Worm (Caenorhabditis elegans): ENCODE results near the gene C27H6.9.

DNA sequence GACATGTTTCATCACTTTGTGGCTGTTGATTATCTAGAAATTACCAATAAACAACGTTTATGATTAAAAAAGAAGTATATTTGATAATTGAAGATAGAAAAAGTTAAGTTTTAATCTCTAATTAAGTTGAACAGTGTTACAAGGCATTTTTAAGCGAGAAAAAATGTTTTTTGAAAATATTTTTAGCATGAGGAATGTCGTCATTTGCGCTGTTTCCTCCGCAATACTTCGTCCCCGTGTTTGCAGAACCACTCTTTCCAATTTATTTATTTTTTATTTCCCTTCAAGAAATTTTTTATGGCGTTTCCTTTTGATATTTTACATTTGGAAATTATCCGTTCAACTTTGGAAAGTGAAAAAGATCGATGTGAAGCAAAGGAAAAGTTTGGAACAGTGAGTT, 8.9 kb downstream of the C27H6.9 start, which contains the start of the genes rde-1 and trpp-6:
- TF ChIP-seq him-1 (tag; optimal IDR thresholded peaks at IDR 0.05): no peak
- no peak for TF ChIP-seq W03F9.2 (tag; optimal IDR thresholded peaks at IDR 0.05)
